Worm (Caenorhabditis elegans) whole organism, L4 larva: ENCODE results near the gene sdz-28.

Experiments
- F10B5.3 ChIP-seq: sonication (generic microtip); optimal IDR thresholded peaks from 2 replicates; lab custom pipeline; 2016; ENCODE audit warnings: mild to moderate bottlenecking, missing genetic modification characterization, missing compliant biosample characterization
- R02D3.7 ChIP-seq: fragments of 150-350 bp; sonication (generic microtip); optimal IDR thresholded peaks from 3 replicates; lab custom pipeline; 2014; ENCODE audit warnings: missing biosample characterization, missing genetic modification characterization
- T20F7.1 ChIP-seq: fragments of 200-800 bp; sonication (Bioruptor generic); optimal IDR thresholded peaks from 2 replicates; lab custom pipeline; 2018; ENCODE audit warnings: mild to moderate bottlenecking, missing genetic modification characterization, missing compliant biosample characterization
- Y75B8A.6 ChIP-seq: fragments of 200-800 bp; sonication (Bioruptor generic); IDR thresholded peaks from 2 replicates; pipeline ENCODE4 v1.3.6; 2022; ENCODE audit warnings: missing genetic modification reagents, missing genetic modification characterization, missing compliant biosample characterization
- ZK337.2 ChIP-seq: fragments of 200-800 bp; sonication (Bioruptor generic); IDR thresholded peaks from 2 replicates; pipeline ENCODE4 v1.3.6; 2022; ENCODE audit warnings: missing genetic modification reagents, missing genetic modification characterization, missing compliant biosample characterization
- aha-1 ChIP-seq: fragments of 150-350 bp; peaks from one replicate; lab custom pipeline; 2014; ENCODE audit warnings: missing biosample characterization, missing genetic modification characterization
- ceh-32 ChIP-seq: sonication (generic microtip); optimal IDR thresholded peaks from 2 replicates; lab custom pipeline; 2016; ENCODE audit warnings: mild to moderate bottlenecking, missing genetic modification characterization, missing compliant biosample characterization; ENCODE audit not compliant: poor library complexity
- ceh-62 ChIP-seq: sonication (generic microtip); optimal IDR thresholded peaks from 2 replicates; lab custom pipeline; 2017; ENCODE audit warnings: missing biosample characterization, missing genetic modification characterization
- daf-12 ChIP-seq: fragments of 150-350 bp; optimal IDR thresholded peaks from 2 replicates; lab custom pipeline; 2014; ENCODE audit warnings: missing biosample characterization, missing genetic modification reagents, missing genetic modification characterization
- daf-16 ChIP-seq, 3 experiments: sonication (generic microtip); optimal IDR thresholded peaks; 2 replicates each; lab custom pipeline; 2016 to 2017; ENCODE audit warnings: missing genetic modification characterization in 3 of 3, missing genetic modification reagents in 3 of 3, mild to moderate bottlenecking in 2 of 3, missing compliant biosample characterization in 2 of 3, missing biosample characterization in 1 of 3, moderate library complexity in 1 of 3
- daf-19 ChIP-seq: fragments of 200-800 bp; sonication (Bioruptor generic); conservative IDR thresholded peaks from 2 replicates; pipeline ENCODE4 v1.3.6; 2022; ENCODE audit warnings: missing genetic modification characterization, missing compliant biosample characterization
- daf-8 ChIP-seq: fragments of 200-800 bp; sonication (Bioruptor generic); IDR thresholded peaks from 2 replicates; pipeline ENCODE4 v1.3.6; 2022; ENCODE audit warnings: missing genetic modification characterization, missing compliant biosample characterization
- dmd-6 ChIP-seq: fragments of 200-800 bp; sonication (Bioruptor generic); IDR thresholded peaks from 2 replicates; pipeline ENCODE4 v1.3.6; 2022; ENCODE audit warnings: missing genetic modification reagents, missing genetic modification characterization, missing compliant biosample characterization
- dmd-8 ChIP-seq: fragments of 200-800 bp; sonication (Bioruptor generic); IDR thresholded peaks from 2 replicates; pipeline ENCODE4 v1.3.6; 2022; ENCODE audit warnings: missing genetic modification characterization, missing compliant biosample characterization
- dpl-1 ChIP-seq: fragments of 150-350 bp; optimal IDR thresholded peaks from 2 replicates; lab custom pipeline; 2014; ENCODE audit warnings: missing biosample characterization, missing genetic modification reagents, missing genetic modification characterization
- duxl-1 ChIP-seq: sonication (generic microtip); optimal IDR thresholded peaks from 2 replicates; lab custom pipeline; 2016; ENCODE audit warnings: mild to moderate bottlenecking, missing genetic modification characterization, moderate library complexity, missing compliant biosample characterization; ENCODE audit not compliant: poor library complexity
- dve-1 ChIP-seq: sonication (generic microtip); optimal IDR thresholded peaks from 2 replicates; lab custom pipeline; 2017; ENCODE audit warnings: antibody characterized with exemption, mild to moderate bottlenecking, missing genetic modification characterization, missing compliant biosample characterization; ENCODE audit not compliant: insufficient read depth
- fos-1 ChIP-seq: fragments of 150-350 bp; optimal IDR thresholded peaks from 2 replicates; lab custom pipeline; 2014; ENCODE audit warnings: missing biosample characterization, missing genetic modification characterization
- hif-1 ChIP-seq, 2 experiments: sonication (generic microtip); optimal IDR thresholded peaks; 2 replicates each; lab custom pipeline; 2016 to 2017; ENCODE audit warnings: missing compliant biosample characterization in 2 of 2, missing genetic modification characterization in 2 of 2, missing genetic modification reagents in 2 of 2, missing genotype in 2 of 2, mild to moderate bottlenecking in 1 of 2
- hlh-11 ChIP-seq: fragments of 200-800 bp; sonication (Bioruptor generic); optimal IDR thresholded peaks from 2 replicates; lab custom pipeline; 2018; ENCODE audit warnings: mild to moderate bottlenecking, missing genetic modification characterization, missing compliant biosample characterization
- hmg-1.1 ChIP-seq: fragments of 200-800 bp; sonication (Bioruptor generic); IDR thresholded peaks from 2 replicates; pipeline ENCODE4 v1.3.6; 2022; ENCODE audit warnings: missing genetic modification reagents, missing genetic modification characterization, missing compliant biosample characterization
- lin-1 ChIP-seq: fragments of 200-800 bp; sonication (Bioruptor generic); IDR thresholded peaks from 2 replicates; pipeline ENCODE4 v1.3.6; 2022; ENCODE audit warnings: missing genetic modification reagents, missing genetic modification characterization, missing compliant biosample characterization
- lin-13 ChIP-seq: fragments of 150-350 bp; optimal IDR thresholded peaks from 2 replicates; lab custom pipeline; 2014; ENCODE audit warnings: missing biosample characterization, missing genetic modification reagents, missing genetic modification characterization
- lin-38 ChIP-seq: fragments of 200-800 bp; sonication (Bioruptor generic); IDR thresholded peaks from 2 replicates; pipeline ENCODE4 v1.3.6; 2022; ENCODE audit warnings: missing genetic modification reagents, missing genetic modification characterization, missing compliant biosample characterization
- lir-3 ChIP-seq: sonication (generic microtip); optimal IDR thresholded peaks from 2 replicates; lab custom pipeline; 2016; ENCODE audit warnings: mild to moderate bottlenecking, missing genetic modification characterization, missing compliant biosample characterization
- madf-5 ChIP-seq, 2 experiments: fragments of 200-800 bp; sonication (Bioruptor generic); IDR thresholded peaks; 2 replicates each; pipeline ENCODE4 v1.3.6; 2022; ENCODE audit warnings: missing compliant biosample characterization in 2 of 2, missing genetic modification characterization in 2 of 2
- madf-9 ChIP-seq: fragments of 200-800 bp; sonication (Bioruptor generic); conservative IDR thresholded peaks from 2 replicates; pipeline ENCODE4 v1.3.6; 2022; ENCODE audit warnings: missing genetic modification reagents, missing genetic modification characterization, missing compliant biosample characterization
- mes-2 ChIP-seq: sonication (generic microtip); optimal IDR thresholded peaks from 2 replicates; lab custom pipeline; 2016; ENCODE audit warnings: missing genotype, mild to moderate bottlenecking, missing genetic modification characterization, missing compliant biosample characterization; ENCODE audit not compliant: poor library complexity, severe bottlenecking
- nhr-25 ChIP-seq: sonication (generic microtip); optimal IDR thresholded peaks from 2 replicates; lab custom pipeline; 2017; ENCODE audit warnings: missing genetic modification characterization, mild to moderate bottlenecking, missing compliant biosample characterization, antibody characterized with exemption, moderate library complexity, borderline replicate concordance; ENCODE audit not compliant: insufficient read depth
- nhr-28 ChIP-seq: fragments of 150-350 bp; optimal IDR thresholded peaks from 2 replicates; lab custom pipeline; 2014; ENCODE audit warnings: missing biosample characterization, missing genetic modification characterization
- nhr-76 ChIP-seq: fragments of 150-350 bp; optimal IDR thresholded peaks from 2 replicates; lab custom pipeline; 2014; ENCODE audit warnings: missing biosample characterization, missing genetic modification characterization
- pha-4 ChIP-seq, 2 experiments: fragments of 150-350 bp in 1 of 2; fragments of 200-800 bp in 1 of 2; sonication (Bioruptor generic) in 1 of 2; IDR thresholded peaks in 1 of 2; optimal IDR thresholded peaks in 1 of 2; 2 replicates each; pipeline versions ENCODE4 v1.3.6 to Lab custom; 2014 to 2022; ENCODE audit warnings: missing genetic modification characterization in 2 of 2, missing genetic modification reagents in 2 of 2, missing biosample characterization in 1 of 2, missing compliant biosample characterization in 1 of 2
- php-3 ChIP-seq: fragments of 200-800 bp; sonication (Bioruptor generic); IDR thresholded peaks from 2 replicates; pipeline ENCODE4 v1.3.6; 2022; ENCODE audit warnings: missing genetic modification reagents, missing genetic modification characterization, missing compliant biosample characterization
- pqm-1 ChIP-seq: sonication (generic microtip); optimal IDR thresholded peaks from 2 replicates; lab custom pipeline; 2017; ENCODE audit warnings: missing biosample characterization, missing genetic modification characterization
- sdz-12 ChIP-seq: fragments of 200-800 bp; sonication (Bioruptor generic); optimal IDR thresholded peaks from 2 replicates; lab custom pipeline; 2018; ENCODE audit warnings: mild to moderate bottlenecking, missing genetic modification characterization, missing compliant biosample characterization
- snpc-4 ChIP-seq: fragments of 150-350 bp; optimal IDR thresholded peaks from 2 replicates; lab custom pipeline; 2014; ENCODE audit warnings: missing biosample characterization, missing genetic modification characterization
- zag-1 ChIP-seq: fragments of 150-350 bp; optimal IDR thresholded peaks from 2 replicates; lab custom pipeline; 2014; ENCODE audit warnings: missing biosample characterization, missing genetic modification characterization
- zfp-2 ChIP-seq: sonication (generic microtip); optimal IDR thresholded peaks from 2 replicates; lab custom pipeline; 2016; ENCODE audit warnings: mild to moderate bottlenecking, missing genetic modification characterization, missing compliant biosample characterization
- zip-11 ChIP-seq: fragments of 200-800 bp; sonication (Bioruptor generic); IDR thresholded peaks from 2 replicates; pipeline ENCODE4 v1.3.6; 2022; ENCODE audit warnings: missing genetic modification characterization, missing compliant biosample characterization
- zip-2 ChIP-seq: fragments of 150-350 bp; optimal IDR thresholded peaks from 2 replicates; lab custom pipeline; 2014; ENCODE audit warnings: missing biosample characterization, missing genetic modification characterization
- ztf-7 ChIP-seq: fragments of 150-350 bp; optimal IDR thresholded peaks from 2 replicates; lab custom pipeline; 2014; ENCODE audit warnings: missing biosample characterization, missing genetic modification characterization

Gene sdz-28

DNA sequence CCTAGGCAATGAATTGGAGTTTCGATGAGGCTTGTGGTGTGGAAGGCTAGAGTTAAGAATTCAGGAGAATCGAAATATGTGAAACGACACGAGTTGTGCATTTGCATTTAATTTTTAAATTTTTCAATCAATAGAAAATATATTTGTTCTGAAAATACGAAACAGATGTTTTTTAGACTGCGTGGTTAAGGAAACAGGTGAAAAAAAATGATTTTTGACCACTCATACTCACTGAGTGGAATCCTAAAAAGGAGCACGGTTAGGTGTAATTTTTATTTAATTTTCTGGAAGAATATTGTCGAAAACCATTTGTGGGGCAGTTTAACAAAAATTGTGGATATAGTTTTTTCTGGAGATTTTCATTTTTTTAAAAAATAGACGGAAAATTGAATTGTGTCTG lies 14.1 kb upstream of the sdz-28 start, which contains the start of gene srh-195:
TSS of gene srh-195 (minus strand) at position 101 of the 400 bp plus-strand sequence.
- TF ChIP-seq ceh-32 (no peak), Y75B8A.6 (GFP tag; lab: Robert Waterston, UW) (no peak), hlh-11 (tag; lab: Kevin White, UChicago) (no peak), R02D3.7 (tag; lab: Kevin White, UChicago) (no peak), hif-1 (tag; optimal IDR thresholded peaks at IDR 0.05; lab: Kevin White, UChicago) (no peak), lin-38 (GFP tag; lab: Robert Waterston, UW) (no peak), sdz-12 (GFP tag; lab: Kevin White, UChicago) (no peak), fos-1 (no peak), T20F7.1 (GFP tag; lab: Kevin White, UChicago) (no peak), dve-1 (tag; lab: Kevin White, UChicago) (no peak), zip-2 (tag; lab: Kevin White, UChicago) (no peak)
- TF ChIP-seq, all 104 proteins: peak for 0

DNA sequence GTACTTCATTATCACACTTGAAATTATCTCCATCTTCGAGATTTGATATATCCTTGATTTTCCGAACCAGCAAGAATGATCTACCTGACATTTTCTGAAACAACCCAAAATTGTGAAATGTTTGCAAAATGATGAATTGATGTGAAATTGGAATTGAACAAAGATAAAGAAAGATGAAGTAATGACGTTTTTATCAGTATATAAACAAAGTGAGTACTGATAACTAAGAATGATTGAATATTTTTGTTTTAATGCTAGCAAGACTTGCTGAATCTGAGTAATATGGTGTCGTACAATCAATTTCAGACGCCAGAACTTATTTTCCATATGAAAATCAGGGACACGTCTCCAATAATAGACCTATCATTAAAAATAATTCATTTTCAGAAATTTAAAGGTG lies 8.8 kb upstream of the sdz-28 start, which contains the start of gene math-37:
TSS of gene math-37 (minus strand) at position 101 of the 400 bp plus-strand sequence.
- TF ChIP-seq dmd-8 (no peak), lin-13 (GFP tag; lab: Kevin White, UChicago) (no peak), aha-1 (tag; lab: Kevin White, UChicago) (no peak), lin-1 (no peak), daf-16 (GFP tag; optimal IDR thresholded peaks at IDR 0.05; lab: Kevin White, UChicago) (no peak), daf-16 (tag; optimal IDR thresholded peaks at IDR 0.05; lab: Kevin White, UChicago) (peak; percentile 35), nhr-25 (tag; lab: Kevin White, UChicago) (no peak), pqm-1 (peak; percentile 47), nhr-28 (tag; lab: Kevin White, UChicago) (peak; percentile 39), ceh-62 (tag; lab: Kevin White, UChicago) (no peak), lir-3 (tag; lab: Kevin White, UChicago) (no peak), dpl-1 (GFP tag; lab: Kevin White, UChicago) (no peak), zfp-2 (tag; lab: Kevin White, UChicago) (no peak), ZK337.2 (GFP tag; lab: Robert Waterston, UW) (no peak)

DNA sequence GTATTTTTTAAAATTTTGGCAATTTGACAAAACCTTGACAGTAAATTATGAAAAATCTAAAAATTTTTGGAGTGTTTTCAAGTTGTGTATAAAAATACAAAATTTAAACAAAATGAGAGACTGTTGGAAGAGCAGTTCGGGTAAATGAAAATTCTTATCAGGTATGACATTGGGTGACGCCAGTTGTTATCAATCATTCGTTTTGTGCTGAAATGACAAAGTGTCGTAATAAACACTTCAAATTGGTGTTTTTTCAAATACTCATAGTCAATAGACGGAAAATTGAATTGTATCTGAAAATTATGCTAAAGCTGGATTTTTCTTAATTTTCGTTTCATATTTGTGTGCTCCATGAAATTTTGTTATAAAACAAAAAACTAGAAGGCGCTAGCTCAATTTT lies 8.1 kb upstream of the sdz-28 start:
- no peak for TF ChIP-seq duxl-1 (tag; lab: Kevin White, UChicago)
- TF ChIP-seq php-3 (GFP tag; lab: Robert Waterston, UW), result 0 out of 2 replicates have a peak, but pooled peaks have one; percentile 29
- TF ChIP-seq pqm-1, result peak; percentile 64
- no peak for TF ChIP-seq zip-11 (GFP tag; lab: Robert Waterston, UW)
- no peak for TF ChIP-seq zag-1
- TF ChIP-seq dmd-6, result peak; percentile 22; the same call in 1 of the 2 replicates
- TF ChIP-seq ztf-7 (tag; lab: Kevin White, UChicago), result no peak
- TF ChIP-seq, all 104 proteins: peak for 3

DNA sequence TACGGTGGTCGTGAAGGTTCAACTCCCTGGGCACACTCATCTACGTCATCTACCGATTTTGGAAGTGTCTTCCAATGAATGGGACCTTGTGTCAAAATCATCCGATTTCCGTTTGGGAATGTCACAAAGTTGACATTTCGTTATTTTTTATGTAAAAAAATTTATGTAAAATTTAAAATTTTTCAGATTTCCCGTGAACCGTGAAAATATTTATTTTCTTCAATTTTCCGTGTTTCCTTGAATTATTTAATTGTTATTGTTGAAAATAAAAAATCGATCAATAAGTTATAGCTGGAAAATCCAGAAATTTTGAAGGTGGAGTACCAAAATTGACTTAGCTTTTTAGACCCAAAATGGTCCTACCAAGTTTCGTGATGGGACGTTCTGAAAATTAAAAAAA lies 4.7 kb downstream of the sdz-28 start, which contains the start of gene hpo-7:
TSS of gene hpo-7 (minus strand) at position 101 of the 400 bp plus-strand sequence.
- no peak for TF ChIP-seq R02D3.7 (tag; lab: Kevin White, UChicago)

DNA sequence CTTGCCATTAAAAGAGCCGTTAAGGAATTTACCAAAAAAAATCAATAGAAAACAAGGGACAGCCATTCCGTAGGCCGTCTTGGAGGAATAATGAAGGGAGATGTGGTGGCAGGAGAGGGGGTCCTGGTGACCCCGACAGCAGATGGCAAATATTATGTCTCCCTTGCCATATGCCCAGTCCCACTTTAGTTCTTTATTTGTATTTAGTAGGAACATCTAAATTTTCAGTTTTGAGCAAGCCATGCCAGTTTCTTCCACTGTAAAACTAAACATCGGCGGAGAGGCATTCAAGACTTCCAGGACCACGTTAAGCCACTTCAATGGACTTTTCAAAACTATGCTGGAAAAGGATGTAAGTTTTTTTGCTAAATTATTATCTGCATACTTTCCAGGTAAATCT lies 6.4 kb downstream of the sdz-28 start, which contains the start of gene C40A11.4:
TSS of gene C40A11.4 (plus strand) at position 188 of the 400 bp plus-strand sequence.
- no peak for TF ChIP-seq dmd-6
- no peak for TF ChIP-seq ceh-62 (tag; lab: Kevin White, UChicago)
- TF ChIP-seq nhr-76 (tag; lab: Kevin White, UChicago), result no peak
- no peak for TF ChIP-seq pha-4 (GFP tag; IDR thresholded peaks at IDR 0.05; lab: Robert Waterston, UW)
- TF ChIP-seq pha-4 (tag; optimal IDR thresholded peaks at IDR 0.05; lab: Kevin White, UChicago), result no peak
- no peak for TF ChIP-seq R02D3.7 (tag; lab: Kevin White, UChicago)
- no peak for TF ChIP-seq F10B5.3 (tag; lab: Kevin White, UChicago)
- no peak for TF ChIP-seq hmg-1.1
- TF ChIP-seq madf-9 (GFP tag; lab: Robert Waterston, UW), result no peak
- no peak for TF ChIP-seq mes-2 (tag; lab: Kevin White, UChicago)
- TF ChIP-seq madf-5 (GFP tag; IDR thresholded peaks at IDR 0.05; lab: Robert Waterston, UW), result no peak
- no peak for TF ChIP-seq lin-13 (GFP tag; lab: Kevin White, UChicago)
- no peak for TF ChIP-seq snpc-4 (tag; lab: Kevin White, UChicago)
- TF ChIP-seq daf-8, result no peak
- TF ChIP-seq zip-11 (GFP tag; lab: Robert Waterston, UW), result no peak
- no peak for TF ChIP-seq daf-19
- no peak for TF ChIP-seq daf-12 (tag; lab: Kevin White, UChicago)
- TF ChIP-seq dpl-1 (GFP tag; lab: Kevin White, UChicago), result no peak
